Comparison of ENCODE assay signal across 2 fruit fly cellular contexts in the genomic region with DNA sequence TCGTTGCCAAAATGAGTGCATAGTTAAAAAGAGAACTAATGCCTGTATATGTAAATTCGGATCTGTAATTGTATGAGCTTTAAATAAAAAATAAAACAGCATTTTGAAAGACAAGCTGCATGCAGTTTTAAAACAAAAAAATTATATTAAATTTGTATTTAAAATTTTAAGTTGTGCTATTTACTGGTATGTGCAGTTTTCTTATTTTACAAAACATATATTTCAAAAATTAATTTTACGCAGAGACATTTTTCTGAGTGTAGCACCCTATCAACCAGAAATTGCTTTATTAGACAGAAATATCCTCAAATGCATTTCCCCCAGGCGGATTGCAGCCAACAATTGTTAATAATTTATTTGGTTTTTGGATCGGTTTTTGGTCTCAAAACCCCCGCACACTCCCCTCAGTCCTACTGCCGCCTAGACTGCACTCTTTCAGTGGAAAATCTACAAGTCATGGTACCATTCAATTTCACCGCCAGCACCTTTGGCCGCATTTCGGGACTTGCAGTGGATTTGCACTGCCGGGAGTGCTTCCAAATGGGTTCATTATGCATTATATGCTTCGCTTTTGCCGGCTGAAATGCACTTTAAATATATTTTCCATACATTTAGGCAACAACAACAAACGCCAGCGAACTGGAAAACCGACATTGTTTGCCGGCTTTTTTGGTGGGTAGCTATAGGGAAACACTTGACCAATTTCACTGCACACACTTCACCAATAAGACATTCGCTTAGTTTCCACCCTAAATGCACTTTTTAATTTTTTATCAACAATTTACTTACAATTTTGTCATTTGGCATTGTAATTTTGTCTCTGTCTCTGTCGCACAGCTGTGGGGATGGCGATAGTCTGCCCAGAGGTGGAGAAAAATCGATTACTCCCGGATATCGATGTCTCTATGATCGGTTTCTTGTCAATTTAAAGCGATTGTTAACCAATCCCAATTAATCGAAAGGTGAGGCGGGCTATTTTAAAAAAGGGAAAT.
TF ChIP-seq lines count a peak whose summit lies in the region.

A gene (minus strand): TSS at position 863 of the 992 bp plus-strand sequence.

TF ChIP-seq in whole organism, embryonic, 481 proteins besides CTCF, POLR2A, EP300 and RAD21 (continued from another document and continues in another):
- peak; percentile 29 for TF ChIP-seq CG13775 (GFP tag; optimal IDR thresholded peaks at IDR 0.05; lab: Kevin White, UChicago)
- no peak for TF ChIP-seq CG31365 (tag; optimal IDR thresholded peaks at IDR 0.05; lab: Kevin White, UChicago)
- no peak for TF ChIP-seq ttk (GFP tag; IDR thresholded peaks at IDR 0.05; lab: Robert Waterston, UW)
- no peak for TF ChIP-seq CG4404 (GFP tag; IDR thresholded peaks at IDR 0.05; lab: Robert Waterston, UW)
- peak; percentile 60 for TF ChIP-seq Sry-β (GFP tag; optimal IDR thresholded peaks at IDR 0.05; lab: Kevin White, UChicago)
- no peak for TF ChIP-seq Gug (GFP tag; IDR thresholded peaks at IDR 0.05; lab: Robert Waterston, UW)
- TF ChIP-seq Sin3A (optimal IDR thresholded peaks at IDR 0.05; lab: Kevin White, UChicago) = peak; percentile 62
- peak; percentile 93 for TF ChIP-seq vnd (GFP tag; IDR thresholded peaks at IDR 0.05; lab: Robert Waterston, UW; ENCODE audit: partially characterized antibody)
- peak; percentile 93 for TF ChIP-seq trem (tag; optimal IDR thresholded peaks at IDR 0.05; lab: Kevin White, UChicago)
- TF ChIP-seq CG2129 (GFP tag; IDR thresholded peaks at IDR 0.05; lab: Robert Waterston, UW; ENCODE audit: partially characterized antibody) = peak; percentile 72
- peak; percentile 48 for TF ChIP-seq zf30C (GFP tag; optimal IDR thresholded peaks at IDR 0.05; lab: Kevin White, UChicago)
- TF ChIP-seq Myb (GFP tag; optimal IDR thresholded peaks at IDR 0.05; lab: Kevin White, UChicago) = peak; percentile 19
- TF ChIP-seq CG12236 (GFP tag; optimal IDR thresholded peaks at IDR 0.05; lab: Kevin White, UChicago) = no peak
- peak; percentile 26 for TF ChIP-seq Sox102F (GFP tag; optimal IDR thresholded peaks at IDR 0.05; lab: Kevin White, UChicago)
- TF ChIP-seq BtbVII (GFP tag; optimal IDR thresholded peaks at IDR 0.05; lab: Kevin White, UChicago) = peak; percentile 23
- TF ChIP-seq HLH54F (GFP tag; optimal IDR thresholded peaks at IDR 0.05; lab: Kevin White, UChicago) = no peak
- TF ChIP-seq bigmax (GFP tag; optimal IDR thresholded peaks at IDR 0.05; lab: Kevin White, UChicago) = no peak
- no peak for TF ChIP-seq CG3838 (GFP tag; optimal IDR thresholded peaks at IDR 0.05; lab: Kevin White, UChicago)
- TF ChIP-seq caup (GFP tag; optimal IDR thresholded peaks at IDR 0.05; lab: Kevin White, UChicago; ENCODE audit: severe bottlenecking) = no peak
- peak; percentile 43; the same call in 1 of the 3 replicates for TF ChIP-seq gce (GFP tag; IDR thresholded peaks at IDR 0.05; lab: Robert Waterston, UW)
- no peak for TF ChIP-seq ewg (GFP tag; optimal IDR thresholded peaks at IDR 0.05; lab: Kevin White, UChicago)
- TF ChIP-seq CG2202 (tag; optimal IDR thresholded peaks at IDR 0.05; lab: Kevin White, UChicago) = no peak
- no peak for TF ChIP-seq en (GFP tag; optimal IDR thresholded peaks at IDR 0.05; lab: Kevin White, UChicago)
- no peak for TF ChIP-seq CG15479 (GFP tag; optimal IDR thresholded peaks at IDR 0.05; lab: Kevin White, UChicago)
- TF ChIP-seq HmgD (GFP tag; optimal IDR thresholded peaks at IDR 0.05; lab: Kevin White, UChicago) = no peak
- TF ChIP-seq emc (GFP tag; optimal IDR thresholded peaks at IDR 0.05; lab: Kevin White, UChicago) = no peak
- peak; percentile 91 for TF ChIP-seq CG14860 (GFP tag; IDR thresholded peaks at IDR 0.05; lab: Robert Waterston, UW; ENCODE audit: partially characterized antibody)
- TF ChIP-seq phol (tag; optimal IDR thresholded peaks at IDR 0.05; lab: Kevin White, UChicago) = peak; percentile 16
- peak; percentile 52; the same call in 1 of the 2 replicates for TF ChIP-seq stc (GFP tag; IDR thresholded peaks at IDR 0.05; lab: Robert Waterston, UW)
- TF ChIP-seq CG12071 (GFP tag; optimal IDR thresholded peaks at IDR 0.05; lab: Kevin White, UChicago) = no peak
- peak; percentile 67 for TF ChIP-seq stwl (tag; optimal IDR thresholded peaks at IDR 0.05; lab: Kevin White, UChicago)
- TF ChIP-seq Aef1 (GFP tag; IDR thresholded peaks at IDR 0.05; lab: Robert Waterston, UW) = no peak
- peak in 1 of 2 experiments; percentile 40 for TF ChIP-seq Hr51 (GFP tag; optimal IDR thresholded peaks at IDR 0.05; lab: Kevin White, UChicago)
- no peak for TF ChIP-seq Bteb2 (GFP tag; optimal IDR thresholded peaks at IDR 0.05; lab: Kevin White, UChicago)
- peak; percentile 38 for TF ChIP-seq Camta (GFP tag; optimal IDR thresholded peaks at IDR 0.05; lab: Kevin White, UChicago)
- TF ChIP-seq HLHmδ (GFP tag; optimal IDR thresholded peaks at IDR 0.05; lab: Kevin White, UChicago) = no peak
- peak; percentile 75 for TF ChIP-seq CG4360 (GFP tag; IDR thresholded peaks at IDR 0.05; lab: Robert Waterston, UW)
- TF ChIP-seq nerfin-1 (tag; optimal IDR thresholded peaks at IDR 0.05; lab: Kevin White, UChicago) = no peak
- peak; percentile 84 for TF ChIP-seq pzg (GFP tag; optimal IDR thresholded peaks at IDR 0.05; lab: Kevin White, UChicago)
- no peak for TF ChIP-seq CG3407 (GFP tag; optimal IDR thresholded peaks at IDR 0.05; lab: Kevin White, UChicago)
- TF ChIP-seq grn (GFP tag; optimal IDR thresholded peaks at IDR 0.05; lab: Kevin White, UChicago) = no peak
- TF ChIP-seq MBD-R2 (GFP tag; IDR thresholded peaks at IDR 0.05; lab: Robert Waterston, UW) = peak; percentile 58
- TF ChIP-seq CG1602 (GFP tag; optimal IDR thresholded peaks at IDR 0.05; lab: Kevin White, UChicago) = peak; percentile 20
- TF ChIP-seq CG15011 (GFP tag; optimal IDR thresholded peaks at IDR 0.05; lab: Kevin White, UChicago) = no peak
- no peak for TF ChIP-seq fd3F (GFP tag; optimal IDR thresholded peaks at IDR 0.05; lab: Kevin White, UChicago)
- no peak for TF ChIP-seq CG2678 (tag; optimal IDR thresholded peaks at IDR 0.05; lab: Kevin White, UChicago)
- no peak for TF ChIP-seq Dip3 (GFP tag; optimal IDR thresholded peaks at IDR 0.05; lab: Kevin White, UChicago)
- TF ChIP-seq CG16779 (GFP tag; IDR thresholded peaks at IDR 0.05; lab: Robert Waterston, UW) = no peak
- TF ChIP-seq exex (tag; optimal IDR thresholded peaks at IDR 0.05; lab: Kevin White, UChicago) = peak; percentile 33
- peak; percentile 31 for TF ChIP-seq Ssrp (tag; optimal IDR thresholded peaks at IDR 0.05; lab: Kevin White, UChicago)
- TF ChIP-seq nerfin-2 (GFP tag; IDR thresholded peaks at IDR 0.05; lab: Robert Waterston, UW; ENCODE audit: partially characterized antibody) = peak; percentile 99
- peak; percentile 53 for TF ChIP-seq CG15514 (GFP tag; optimal IDR thresholded peaks at IDR 0.05; lab: Kevin White, UChicago)
- no peak for TF ChIP-seq CG8290 (GFP tag; optimal IDR thresholded peaks at IDR 0.05; lab: Kevin White, UChicago)
- no peak for TF ChIP-seq CG8290 (tag; optimal IDR thresholded peaks at IDR 0.05; lab: Kevin White, UChicago)
- peak; percentile 98 for TF ChIP-seq Bgb (GFP tag; IDR thresholded peaks at IDR 0.05; lab: Robert Waterston, UW; ENCODE audit: partially characterized antibody)
- TF ChIP-seq pan (optimal IDR thresholded peaks at IDR 0.05; lab: Kevin White, UChicago) = no peak
- TF ChIP-seq pan (GFP tag; optimal IDR thresholded peaks at IDR 0.05 in 1 of 2, IDR thresholded peaks at IDR 0.05 in 1 of 2) = peak in 1 of 2 experiments; percentile 50
- peak; percentile 37 for TF ChIP-seq YL-1 (GFP tag; optimal IDR thresholded peaks at IDR 0.05; lab: Kevin White, UChicago)
- no peak for TF ChIP-seq CG8089 (GFP tag; optimal IDR thresholded peaks at IDR 0.05; lab: Kevin White, UChicago)

TF ChIP-seq in whole organism, prepupa, 60 proteins besides CTCF, POLR2A, EP300 and RAD21 (continued from another document):
- peak; percentile 45 for TF ChIP-seq CG34406 (GFP tag; optimal IDR thresholded peaks at IDR 0.05; lab: Kevin White, UChicago)
